Fruit fly (Drosophila melanogaster) S2 (cell line): Measurements from ENCODE around the gene CG15765.

Source experiments
- CG8478 ChIP-seq: fragments of >200 bp; optimal IDR thresholded peaks from 2 replicates; lab custom pipeline; 2018
- CTCF ChIP-seq, 2 experiments: fragments of >200 bp; optimal IDR thresholded peaks; 2 replicates each; lab custom pipeline; 2018

DNA sequence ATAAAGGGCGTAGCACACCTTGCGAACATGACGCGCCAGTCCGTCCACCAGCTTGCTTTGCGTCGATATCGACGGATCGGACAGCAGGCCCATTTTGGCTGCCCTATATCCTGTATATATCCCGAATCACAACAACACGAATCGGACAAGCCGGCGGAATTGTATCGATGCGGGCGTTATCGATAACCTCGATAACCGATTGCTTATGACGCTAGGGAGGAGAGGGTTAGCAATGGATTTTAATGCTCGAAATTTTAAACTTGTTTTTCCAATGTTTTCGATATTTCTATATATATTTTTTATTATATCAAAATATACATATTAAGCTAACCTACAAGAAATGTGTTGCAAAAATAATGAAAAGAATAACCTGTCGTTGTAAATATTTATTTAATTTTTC is 54.8 kb downstream of the CG15765 start, which contains the start of gene GAA1:
- TF ChIP-seq CTCF (optimal IDR thresholded peaks at IDR 0.05; lab: Kevin White, UChicago) (no peak), CG8478 (no peak)
